Fruit fly (Drosophila melanogaster) whole organism, prepupa: ENCODE data around the gene CG7362.

Source experiments
- CG10631 ChIP-seq: fragments of 200-800 bp; sonication (Bioruptor generic); optimal IDR thresholded peaks from 2 replicates; lab custom pipeline; 2016; ENCODE audit warnings: missing biosample characterization, missing genetic modification characterization
- CG10669 ChIP-seq: fragments of 200-800 bp; sonication (Bioruptor generic); optimal IDR thresholded peaks from 3 replicates; lab custom pipeline; 2018; ENCODE audit warnings: missing biosample characterization, mild to moderate bottlenecking, missing genetic modification characterization, moderate library complexity
- CG11294 ChIP-seq: fragments of 200-800 bp; sonication (Bioruptor generic); IDR thresholded peaks from 2 replicates; pipeline ENCODE4 v1.3.6; 2022; ENCODE audit warnings: missing biosample characterization, missing genetic modification characterization
- CG15336 ChIP-seq: fragments of 200-800 bp; sonication (Bioruptor generic); IDR thresholded peaks from 2 replicates; pipeline ENCODE4 v1.3.6; 2022; ENCODE audit warnings: missing biosample characterization, missing genetic modification characterization
- CG1621 ChIP-seq: fragments of 200-800 bp; sonication (Bioruptor generic); optimal IDR thresholded peaks from 3 replicates; lab custom pipeline; 2018; ENCODE audit warnings: missing biosample characterization, mild to moderate bottlenecking, missing genetic modification characterization
- CG16779 ChIP-seq: fragments of 200-800 bp; sonication (Bioruptor generic); optimal IDR thresholded peaks from 3 replicates; lab custom pipeline; 2017; ENCODE audit warnings: missing biosample characterization, mild to moderate bottlenecking, missing genetic modification characterization
- CG3032 ChIP-seq: fragments of 200-800 bp; optimal IDR thresholded peaks from 2 replicates; lab custom pipeline; 2019; ENCODE audit warnings: missing biosample characterization, mild to moderate bottlenecking, missing genetic modification characterization, moderate library complexity
- CG31627 ChIP-seq: fragments of 200-800 bp; sonication (Bioruptor generic); optimal IDR thresholded peaks from 3 replicates; lab custom pipeline; 2016; ENCODE audit warnings: missing biosample characterization, missing genetic modification characterization
- CG32006 ChIP-seq: fragments of 200-800 bp; sonication (Bioruptor generic); optimal IDR thresholded peaks from 3 replicates; lab custom pipeline; 2017; ENCODE audit warnings: missing biosample characterization, mild to moderate bottlenecking, missing genetic modification characterization
- CG4318 ChIP-seq: fragments of 200-800 bp; sonication (Bioruptor generic); optimal IDR thresholded peaks from 3 replicates; lab custom pipeline; 2017; ENCODE audit warnings: missing biosample characterization, mild to moderate bottlenecking, missing genetic modification characterization
- CG6163 ChIP-seq: fragments of 200-800 bp; sonication (Bioruptor generic); IDR thresholded peaks from 3 replicates; pipeline ENCODE4 v1.3.6; 2022; ENCODE audit warnings: missing biosample characterization, missing genetic modification characterization
- CG6276 ChIP-seq: fragments of 200-800 bp; sonication (Bioruptor generic); optimal IDR thresholded peaks from 2 replicates; lab custom pipeline; 2017; ENCODE audit warnings: missing biosample characterization, mild to moderate bottlenecking, missing genetic modification characterization
- CG6808 ChIP-seq: fragments of 200-800 bp; sonication (Bioruptor generic); optimal IDR thresholded peaks from 3 replicates; lab custom pipeline; 2017; ENCODE audit warnings: missing biosample characterization, missing genetic modification characterization, mild to moderate bottlenecking, moderate library complexity, missing genetic modification reagents
- CG6854 ChIP-seq: fragments of 200-800 bp; sonication (Bioruptor generic); optimal IDR thresholded peaks from 2 replicates; lab custom pipeline; 2017; ENCODE audit warnings: missing biosample characterization, mild to moderate bottlenecking, missing genetic modification characterization
- CG7368 ChIP-seq: fragments of 200-800 bp; sonication (Bioruptor generic); optimal IDR thresholded peaks from 3 replicates; lab custom pipeline; 2016; ENCODE audit warnings: missing biosample characterization, missing genetic modification characterization
- CG8119 ChIP-seq: fragments of 200-800 bp; sonication (Bioruptor generic); IDR thresholded peaks from 3 replicates; pipeline ENCODE4 v1.3.6; 2022; ENCODE audit warnings: missing biosample characterization, missing genetic modification characterization
- CG8632 ChIP-seq: fragments of 200-800 bp; sonication (Bioruptor generic); optimal IDR thresholded peaks from 3 replicates; lab custom pipeline; 2016; ENCODE audit warnings: missing biosample characterization, missing genetic modification characterization
- CG9139 ChIP-seq: fragments of 200-800 bp; sonication (Bioruptor generic); optimal IDR thresholded peaks from 3 replicates; lab custom pipeline; 2017; ENCODE audit warnings: missing biosample characterization, mild to moderate bottlenecking, missing genetic modification characterization
- Eip78C ChIP-seq: fragments of 200-800 bp; sonication (Bioruptor generic); peaks from one replicate; lab custom pipeline; 2016; ENCODE audit warnings: missing biosample characterization, missing genetic modification characterization
- Ets21C ChIP-seq: fragments of 200-800 bp; sonication (Bioruptor generic); optimal IDR thresholded peaks from 3 replicates; lab custom pipeline; 2016; ENCODE audit warnings: missing biosample characterization, missing genetic modification characterization
- Ets96B ChIP-seq: fragments of 200-800 bp; optimal IDR thresholded peaks from 2 replicates; lab custom pipeline; 2019; ENCODE audit warnings: missing biosample characterization, mild to moderate bottlenecking, missing genetic modification characterization, moderate library complexity
- Hr39 ChIP-seq: fragments of 200-800 bp; sonication (Bioruptor generic); optimal IDR thresholded peaks from 2 replicates; lab custom pipeline; 2016; ENCODE audit warnings: missing biosample characterization, missing genetic modification characterization
- Hr4 ChIP-seq: fragments of 200-800 bp; sonication (Bioruptor generic); optimal IDR thresholded peaks from 3 replicates; lab custom pipeline; 2016; ENCODE audit warnings: missing biosample characterization, missing genetic modification characterization
- Lpt ChIP-seq: fragments of 200-800 bp; sonication (Bioruptor generic); optimal IDR thresholded peaks from 3 replicates; lab custom pipeline; 2016; ENCODE audit warnings: missing biosample characterization, missing genetic modification characterization
- Met ChIP-seq: fragments of 200-800 bp; sonication (Bioruptor generic); optimal IDR thresholded peaks from 3 replicates; lab custom pipeline; 2016; ENCODE audit warnings: missing biosample characterization, missing genetic modification characterization
- Smox ChIP-seq: fragments of 200-800 bp; sonication (Bioruptor generic); optimal IDR thresholded peaks from 3 replicates; lab custom pipeline; 2016; ENCODE audit warnings: missing biosample characterization, missing genetic modification characterization
- Sox102F ChIP-seq: fragments of 200-800 bp; sonication (Bioruptor generic); optimal IDR thresholded peaks from 2 replicates; lab custom pipeline; 2016; ENCODE audit warnings: missing biosample characterization, mild to moderate bottlenecking, missing genetic modification characterization
- Sox14 ChIP-seq: fragments of 200-800 bp; sonication (Bioruptor generic); optimal IDR thresholded peaks from 3 replicates; lab custom pipeline; 2016; ENCODE audit warnings: missing biosample characterization, missing genetic modification characterization
- Sox15 ChIP-seq: fragments of 200-800 bp; sonication (Bioruptor generic); optimal IDR thresholded peaks from 3 replicates; lab custom pipeline; 2016; ENCODE audit warnings: missing biosample characterization, missing genetic modification characterization
- achi ChIP-seq: fragments of 200-800 bp; sonication (Bioruptor generic); optimal IDR thresholded peaks from 3 replicates; lab custom pipeline; 2016; ENCODE audit warnings: missing biosample characterization, missing genetic modification characterization
- acj6 ChIP-seq: fragments of 200-800 bp; sonication (Bioruptor generic); optimal IDR thresholded peaks from 3 replicates; lab custom pipeline; 2016; ENCODE audit warnings: missing biosample characterization, missing genetic modification characterization
- cyc ChIP-seq: fragments of 200-800 bp; sonication (Bioruptor generic); optimal IDR thresholded peaks from 3 replicates; lab custom pipeline; 2016; ENCODE audit warnings: missing biosample characterization, missing genetic modification characterization
- dac ChIP-seq: fragments of 200-800 bp; sonication (Bioruptor generic); optimal IDR thresholded peaks from 2 replicates; lab custom pipeline; 2017; ENCODE audit warnings: missing biosample characterization, mild to moderate bottlenecking, missing genetic modification characterization
- dsx ChIP-seq: fragments of 200-800 bp; optimal IDR thresholded peaks from 3 replicates; lab custom pipeline; 2019; ENCODE audit warnings: missing biosample characterization, mild to moderate bottlenecking, missing genetic modification characterization, moderate library complexity; ENCODE audit not compliant: poor library complexity, severe bottlenecking
- eg ChIP-seq: fragments of 200-800 bp; sonication (Bioruptor generic); IDR thresholded peaks from 3 replicates; pipeline ENCODE4 v1.3.6; 2022; ENCODE audit warnings: missing biosample characterization, missing genetic modification characterization
- esn ChIP-seq: fragments of 200-800 bp; sonication (Bioruptor generic); optimal IDR thresholded peaks from 2 replicates; lab custom pipeline; 2016; ENCODE audit warnings: missing biosample characterization, mild to moderate bottlenecking, missing genetic modification characterization, moderate library complexity
- fd59A ChIP-seq: fragments of 200-800 bp; sonication (Bioruptor generic); optimal IDR thresholded peaks from 2 replicates; lab custom pipeline; 2017; ENCODE audit warnings: missing biosample characterization, mild to moderate bottlenecking, missing genetic modification characterization, missing genetic modification reagents
- fkh ChIP-seq: fragments of 200-800 bp; sonication (Bioruptor generic); optimal IDR thresholded peaks from 3 replicates; lab custom pipeline; 2017; ENCODE audit warnings: missing biosample characterization, mild to moderate bottlenecking, missing genetic modification characterization, moderate library complexity
- net ChIP-seq: fragments of 200-800 bp; sonication (Bioruptor generic); optimal IDR thresholded peaks from 3 replicates; lab custom pipeline; 2016; ENCODE audit warnings: missing biosample characterization, missing genetic modification characterization
- salr ChIP-seq, 2 experiments: fragments of 200-800 bp; sonication (Bioruptor generic); optimal IDR thresholded peaks; 3 replicates each; lab custom pipeline; 2016 to 2018; ENCODE audit warnings: missing biosample characterization in 2 of 2, missing genetic modification characterization in 2 of 2, mild to moderate bottlenecking in 1 of 2
- spab ChIP-seq: fragments of 200-800 bp; sonication (Bioruptor generic); optimal IDR thresholded peaks from 2 replicates; lab custom pipeline; 2017; ENCODE audit warnings: missing biosample characterization, mild to moderate bottlenecking, missing genetic modification characterization, missing genetic modification reagents
- ss ChIP-seq, 2 experiments: fragments of 200-800 bp; sonication (Bioruptor generic); optimal IDR thresholded peaks; 2 replicates in 1 of 2; 3 replicates in 1 of 2; lab custom pipeline; 2017 to 2018; ENCODE audit warnings: mild to moderate bottlenecking in 2 of 2, missing biosample characterization in 2 of 2, missing genetic modification characterization in 2 of 2, moderate library complexity in 1 of 2
- svp ChIP-seq: fragments of 200-800 bp; sonication (Bioruptor generic); peaks from one replicate; lab custom pipeline; 2016; ENCODE audit warnings: missing biosample characterization, missing genetic modification characterization
- topi ChIP-seq: fragments of 200-800 bp; sonication (Bioruptor generic); optimal IDR thresholded peaks from 3 replicates; lab custom pipeline; 2016; ENCODE audit warnings: missing biosample characterization, missing genetic modification characterization

CG7362 gene

DNA sequence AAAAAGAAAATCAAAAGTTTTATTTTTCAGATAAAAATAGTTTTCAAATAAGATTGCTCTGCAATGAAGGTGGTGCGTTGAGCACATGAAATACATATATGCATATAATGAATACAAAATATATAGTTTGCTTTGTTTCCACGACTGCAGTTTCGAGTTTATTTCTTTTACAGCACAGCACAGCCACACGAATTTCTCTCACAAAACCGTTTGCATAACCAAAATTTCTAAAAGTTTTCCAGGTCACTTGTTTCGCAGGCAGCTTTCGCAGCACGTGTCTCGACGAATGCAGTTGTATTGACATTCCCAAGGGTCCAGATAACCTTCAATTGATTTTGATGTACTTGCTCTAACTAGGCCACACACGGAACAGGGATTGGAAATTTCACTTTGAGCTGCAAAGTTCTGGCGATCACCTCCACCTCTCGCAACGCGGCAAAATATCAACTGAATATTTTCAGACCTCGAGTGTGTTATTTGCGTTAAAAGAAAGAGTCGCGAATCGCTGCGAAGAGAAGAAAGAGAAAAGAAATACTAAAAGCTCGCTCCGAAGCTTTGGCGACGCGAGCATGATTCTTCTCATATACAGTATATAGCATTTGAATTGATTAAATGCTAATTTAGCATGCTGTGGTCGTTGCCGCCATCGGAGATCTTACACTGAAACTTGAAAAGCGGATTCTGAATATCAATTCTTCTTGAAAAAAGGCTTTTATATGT, 23.0 kb downstream of the CG7362 start, which contains the start of gene CG7530 (continued):
- TF ChIP-seq CG10631 (no peak), achi (no peak), CG15336 (GFP tag; lab: Robert Waterston, UW) (0 out of 2 replicates have a peak, but pooled peaks have one; percentile 56), Hr4 (GFP tag; lab: Kevin White, UChicago) (peak; percentile 23), CG6276 (peak; percentile 55), CG8119 (GFP tag; lab: Robert Waterston, UW) (0 out of 3 replicates have a peak, but pooled peaks have one; percentile 21), spab (GFP tag; lab: Kevin White, UChicago) (peak; percentile 7), Sox102F (GFP tag; lab: Kevin White, UChicago) (no peak), fd59A (GFP tag; lab: Kevin White, UChicago) (no peak), acj6 (GFP tag; lab: Kevin White, UChicago) (peak; percentile 19), Eip78C (GFP tag; lab: Kevin White, UChicago) (peak; percentile 90), esn (GFP tag; lab: Kevin White, UChicago) (no peak), topi (GFP tag; lab: Kevin White, UChicago) (peak; percentile 51), Met (GFP tag; lab: Kevin White, UChicago) (peak; percentile 20), Ets96B (no peak), cyc (GFP tag; lab: Kevin White, UChicago) (peak; percentile 33), Smox (GFP tag; lab: Kevin White, UChicago) (no peak), CG6163 (peak; percentile 58; the same call in 2 of the 3 replicates), CG3032 (no peak)

DNA sequence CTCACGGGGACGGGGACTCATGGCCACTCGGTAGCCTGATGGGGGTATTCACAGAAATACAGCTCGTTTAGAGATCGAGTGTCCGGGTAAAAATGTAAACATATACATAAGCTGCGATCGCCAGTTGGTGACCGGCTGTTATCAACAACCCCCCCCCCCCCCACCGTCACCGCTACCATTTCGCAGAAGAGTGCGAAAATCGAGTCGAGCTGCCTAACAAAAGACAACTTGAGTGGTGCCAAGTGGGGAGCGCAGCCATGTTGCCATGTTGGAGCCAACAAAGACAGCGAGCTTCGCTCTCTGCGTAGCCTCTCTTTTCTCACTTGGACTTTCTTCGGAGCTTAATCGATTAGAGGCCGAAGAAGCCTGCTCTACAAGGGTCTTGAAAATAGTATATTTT, 23.7 kb downstream of the CG7362 start:
- TF ChIP-seq Sox14 (GFP tag; lab: Kevin White, UChicago) (no peak), Eip78C (GFP tag; lab: Kevin White, UChicago) (peak; percentile 36), topi (GFP tag; lab: Kevin White, UChicago) (no peak), spab (GFP tag; lab: Kevin White, UChicago) (no peak), CG31627 (GFP tag; lab: Kevin White, UChicago) (no peak), CG9139 (GFP tag; lab: Kevin White, UChicago) (no peak), CG1621 (tag; lab: Kevin White, UChicago) (peak; percentile 11), eg (peak; percentile 23; the same call in 1 of the 3 replicates), fkh (peak; percentile 2), CG7368 (GFP tag; lab: Kevin White, UChicago) (no peak), Sox15 (no peak), CG8632 (GFP tag; lab: Kevin White, UChicago) (no peak), dsx (GFP tag; lab: Kevin White, UChicago) (no peak), svp (no peak), CG15336 (GFP tag; lab: Robert Waterston, UW) (peak; percentile 21; the same call in 1 of the 2 replicates), Hr39 (no peak), salr (GFP tag; optimal IDR thresholded peaks at IDR 0.05; lab: Kevin White, UChicago) (no peak), CG8119 (GFP tag; lab: Robert Waterston, UW) (no peak; the same call in 2 of the 3 replicates), Sox102F (GFP tag; lab: Kevin White, UChicago) (no peak), CG10631 (no peak), CG10669 (GFP tag; lab: Kevin White, UChicago) (no peak), fd59A (GFP tag; lab: Kevin White, UChicago) (no peak), Lpt (GFP tag; lab: Kevin White, UChicago) (no peak), net (GFP tag; lab: Kevin White, UChicago) (no peak), CG6163 (peak; percentile 32; the same call in 1 of the 3 replicates)

DNA sequence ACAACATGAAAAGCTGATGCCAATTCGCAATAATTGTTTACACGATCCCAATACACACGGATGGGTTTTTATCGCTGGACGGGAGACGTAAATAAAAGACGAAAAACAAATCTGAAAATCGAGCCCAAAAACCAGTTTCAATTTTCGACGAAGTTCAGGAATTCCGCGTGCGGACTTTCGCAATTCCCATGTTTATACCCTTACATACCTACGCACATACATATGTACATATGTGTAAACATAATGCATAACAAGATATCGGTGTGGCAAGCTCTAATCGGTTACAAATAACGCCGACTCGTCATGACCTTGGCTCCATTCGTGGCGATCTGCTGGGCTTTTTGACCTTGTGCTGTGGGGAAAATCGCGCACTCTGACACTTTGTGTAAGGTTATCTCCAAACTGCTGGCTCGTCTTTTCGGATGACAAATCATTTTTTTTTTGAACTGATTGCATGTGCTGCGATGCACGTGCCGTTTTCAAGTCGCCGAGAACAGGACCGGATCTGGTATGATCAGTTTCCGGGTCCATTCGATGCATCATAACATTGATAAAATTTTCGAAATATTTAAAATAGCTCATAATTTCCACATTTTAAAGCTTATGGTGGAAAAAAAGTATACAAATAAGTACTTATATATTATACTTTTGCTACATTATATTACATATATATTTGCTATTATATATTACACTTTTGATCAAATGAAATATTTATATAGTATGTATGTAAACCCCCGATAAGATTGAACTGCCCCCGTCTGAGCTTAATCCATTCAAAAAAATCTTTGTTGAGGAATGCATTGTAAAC, 24.4 kb downstream of the CG7362 start:
- TF ChIP-seq dsx (GFP tag; lab: Kevin White, UChicago): peak; percentile 14
- TF ChIP-seq Lpt (GFP tag; lab: Kevin White, UChicago): no peak
- TF ChIP-seq salr (GFP tag; optimal IDR thresholded peaks at IDR 0.05; lab: Kevin White, UChicago): no peak
- peak; percentile 5 for TF ChIP-seq CG31627 (GFP tag; lab: Kevin White, UChicago)
- TF ChIP-seq CG11294: no peak
- TF ChIP-seq Hr4 (GFP tag; lab: Kevin White, UChicago): no peak
- no peak for TF ChIP-seq CG16779 (tag; lab: Kevin White, UChicago)
- no peak for TF ChIP-seq Ets21C (GFP tag; lab: Kevin White, UChicago)
- no peak for TF ChIP-seq Sox14 (GFP tag; lab: Kevin White, UChicago)
- TF ChIP-seq CG6854 (GFP tag; lab: Kevin White, UChicago): peak; percentile 7
- no peak for TF ChIP-seq CG6808 (GFP tag; lab: Kevin White, UChicago)
- TF ChIP-seq ss (GFP tag; optimal IDR thresholded peaks at IDR 0.05; lab: Kevin White, UChicago): peak in 1 of 2 experiments; percentile 57
- no peak for TF ChIP-seq dac (GFP tag; lab: Kevin White, UChicago)
- no peak for TF ChIP-seq CG32006 (GFP tag; lab: Kevin White, UChicago)
- no peak for TF ChIP-seq net (GFP tag; lab: Kevin White, UChicago)
- TF ChIP-seq svp: peak; percentile 95
- TF ChIP-seq CG4318 (GFP tag; lab: Kevin White, UChicago): no peak
